Fruit fly (Drosophila melanogaster) whole organism, adult: ENCODE results near the gene CG43135.
A peak's percentile ranks its signal among the peaks of the same experiment; 100 is the strongest.

Experiments used
- CG11617 ChIP-seq: fragments of 200-800 bp; sonication (Bioruptor generic); optimal IDR thresholded peaks from 2 replicates; lab custom pipeline; 2017; ENCODE audit warnings: mild to moderate bottlenecking, missing biosample characterization, missing genetic modification reagents, missing genetic modification characterization
- CG14711 ChIP-seq: fragments of 200-800 bp; sonication (Bioruptor generic); optimal IDR thresholded peaks from 2 replicates; lab custom pipeline; 2018; ENCODE audit warnings: missing biosample characterization, mild to moderate bottlenecking, missing genetic modification characterization, moderate library complexity
- CG1620 ChIP-seq: fragments of 200-800 bp; sonication (Bioruptor generic); optimal IDR thresholded peaks from 2 replicates; lab custom pipeline; 2016; ENCODE audit warnings: missing biosample characterization, missing genetic modification characterization
- CG5204 ChIP-seq: fragments of 200-800 bp; sonication (Bioruptor generic); optimal IDR thresholded peaks from 2 replicates; lab custom pipeline; 2016; ENCODE audit warnings: missing biosample characterization, missing genetic modification characterization
- CG7045 ChIP-seq: fragments of 200-800 bp; sonication (Bioruptor generic); optimal IDR thresholded peaks from 2 replicates; lab custom pipeline; 2017; ENCODE audit warnings: missing biosample characterization, mild to moderate bottlenecking, missing genetic modification characterization
- CG7101 ChIP-seq: fragments of 200-800 bp; sonication (Bioruptor generic); optimal IDR thresholded peaks from 2 replicates; lab custom pipeline; 2018; ENCODE audit warnings: missing biosample characterization, mild to moderate bottlenecking, missing genetic modification characterization, moderate library complexity
- Clk ChIP-seq: fragments of 200-800 bp; sonication (Bioruptor generic); optimal IDR thresholded peaks from 2 replicates; lab custom pipeline; 2017; ENCODE audit warnings: missing biosample characterization, missing genetic modification characterization
- Hr96 ChIP-seq: fragments of 200-800 bp; sonication (Bioruptor generic); optimal IDR thresholded peaks from 2 replicates; lab custom pipeline; 2016; ENCODE audit warnings: missing biosample characterization, missing genetic modification characterization
- Mnt ChIP-seq: fragments of 200-800 bp; sonication (Bioruptor generic); optimal IDR thresholded peaks from 2 replicates; lab custom pipeline; 2016; ENCODE audit warnings: missing biosample characterization, mild to moderate bottlenecking, missing genetic modification characterization
- bab1 ChIP-seq: fragments of 200-800 bp; sonication (Bioruptor generic); optimal IDR thresholded peaks from 3 replicates; lab custom pipeline; 2019; ENCODE audit warnings: missing biosample characterization, mild to moderate bottlenecking, missing genetic modification characterization, moderate library complexity
- cnc ChIP-seq, 2 experiments: fragments of >200 bp; optimal IDR thresholded peaks; 2 replicates each; lab custom pipeline; 2017
- pad ChIP-seq: fragments of 200-800 bp; sonication (Bioruptor generic); optimal IDR thresholded peaks from 3 replicates; lab custom pipeline; 2017; ENCODE audit warnings: missing biosample characterization, missing genetic modification characterization, mild to moderate bottlenecking, moderate library complexity, missing genetic modification reagents
- toe ChIP-seq: fragments of 200-800 bp; sonication (Bioruptor generic); optimal IDR thresholded peaks from 2 replicates; lab custom pipeline; 2016; ENCODE audit warnings: missing biosample characterization, missing genetic modification characterization

dm6 chrX:4205346-4206178 is 42.6 kb upstream of the CG43135 start, which contains the start of gene Fas2:
- peak; percentile 30 for TF ChIP-seq CG11617 (GFP tag; lab: Kevin White, UChicago)
- TF ChIP-seq bab1: peak; percentile 64
- no peak for TF ChIP-seq toe (GFP tag; lab: Kevin White, UChicago)
- peak; percentile 40 for TF ChIP-seq pad (GFP tag; lab: Kevin White, UChicago)
- no peak for TF ChIP-seq CG7045 (GFP tag; lab: Kevin White, UChicago)
- peak; percentile 53 for TF ChIP-seq CG14711 (tag; lab: Kevin White, UChicago)
- TF ChIP-seq Clk (GFP tag; lab: Kevin White, UChicago): no peak
- peak; percentile 50 for TF ChIP-seq CG1620 (GFP tag; lab: Kevin White, UChicago)
- no peak for TF ChIP-seq cnc (optimal IDR thresholded peaks at IDR 0.05; lab: Kevin White, UChicago)
- peak; percentile 65 for TF ChIP-seq Mnt (GFP tag; lab: Kevin White, UChicago)
- peak; percentile 50 for TF ChIP-seq Hr96
- peak; percentile 74 for TF ChIP-seq CG7101
- TF ChIP-seq CG5204: no peak
